Fruit fly (Drosophila melanogaster) whole organism, embryonic: Measurements from ENCODE around the gene Gclc.

Experiments
- Antp ChIP-seq: fragments of 200-800 bp; sonication (Bioruptor generic); optimal IDR thresholded peaks from 3 replicates; lab custom pipeline; 2016; ENCODE audit warnings: missing biosample characterization, missing genetic modification characterization
- CG10147 ChIP-seq: fragments of 200-800 bp; sonication (Bioruptor generic); optimal IDR thresholded peaks from 2 replicates; lab custom pipeline; 2019; ENCODE audit warnings: missing biosample characterization, mild to moderate bottlenecking, missing genetic modification characterization, moderate library complexity
- CG10209 ChIP-seq: fragments of 200-800 bp; sonication (Bioruptor generic); optimal IDR thresholded peaks from 3 replicates; lab custom pipeline; 2017; ENCODE audit warnings: missing biosample characterization, mild to moderate bottlenecking, missing genetic modification characterization, missing genetic modification reagents
- CG10565 ChIP-seq: fragments of 200-800 bp; sonication (Bioruptor generic); optimal IDR thresholded peaks from 3 replicates; lab custom pipeline; 2016; ENCODE audit warnings: missing biosample characterization, mild to moderate bottlenecking, missing genetic modification characterization
- CG10654 ChIP-seq: fragments of 200-800 bp; sonication (Bioruptor generic); optimal IDR thresholded peaks from 2 replicates; lab custom pipeline; 2016; ENCODE audit warnings: missing biosample characterization, missing genetic modification characterization
- CG10959 ChIP-seq: fragments of 200-800 bp; sonication (Bioruptor generic); IDR thresholded peaks from 2 replicates; pipeline ENCODE4 v1.3.6; 2022; ENCODE audit warnings: missing biosample characterization, missing genetic modification characterization
- CG11504 ChIP-seq: fragments of 200-800 bp; sonication (Bioruptor generic); optimal IDR thresholded peaks from 3 replicates; lab custom pipeline; 2019; ENCODE audit warnings: missing biosample characterization, mild to moderate bottlenecking, missing genetic modification characterization, moderate library complexity
- CG14860 ChIP-seq: fragments of 200-800 bp; sonication (Bioruptor generic); IDR thresholded peaks from 3 replicates; pipeline ENCODE4 v1.3.6; 2022; ENCODE audit warnings: missing biosample characterization, missing genetic modification characterization; ENCODE audit not compliant: partially characterized antibody
- CG1832 ChIP-seq: fragments of 200-800 bp; sonication (Bioruptor generic); optimal IDR thresholded peaks from 2 replicates; lab custom pipeline; 2017; ENCODE audit warnings: missing biosample characterization, mild to moderate bottlenecking, missing genetic modification characterization, inconsistent platforms
- CG32532 ChIP-seq: fragments of 200-800 bp; sonication (Bioruptor generic); IDR thresholded peaks from 2 replicates; pipeline ENCODE4 v1.3.6; 2022; ENCODE audit warnings: missing biosample characterization, missing genetic modification characterization
- CG34376 ChIP-seq: fragments of 200-800 bp; sonication (Bioruptor generic); optimal IDR thresholded peaks from 2 replicates; lab custom pipeline; 2018; ENCODE audit warnings: missing biosample characterization, mild to moderate bottlenecking, missing genetic modification characterization
- CG3847 ChIP-seq: fragments of 200-800 bp; sonication (Bioruptor generic); IDR thresholded peaks from 2 replicates; pipeline ENCODE4 v1.3.6; 2022; ENCODE audit warnings: missing biosample characterization, missing genetic modification characterization
- CG42726 ChIP-seq: fragments of 200-800 bp; sonication (Bioruptor generic); IDR thresholded peaks from 2 replicates; pipeline ENCODE4 v1.3.6; 2022; ENCODE audit warnings: missing biosample characterization, missing genetic modification characterization; ENCODE audit not compliant: partially characterized antibody
- CG7271 ChIP-seq: fragments of 200-800 bp; sonication (Bioruptor generic); optimal IDR thresholded peaks from 2 replicates; lab custom pipeline; 2018; ENCODE audit warnings: missing biosample characterization, mild to moderate bottlenecking, missing genetic modification characterization, moderate library complexity
- CG7786 ChIP-seq: fragments of 200-800 bp; sonication (Bioruptor generic); optimal IDR thresholded peaks from 2 replicates; lab custom pipeline; 2016; ENCODE audit warnings: missing biosample characterization, missing genetic modification characterization
- CG7987 ChIP-seq: fragments of 200-800 bp; sonication (Bioruptor generic); optimal IDR thresholded peaks from 2 replicates; lab custom pipeline; 2018; ENCODE audit warnings: missing biosample characterization, mild to moderate bottlenecking, missing genetic modification characterization, moderate library complexity
- CG9727 ChIP-seq: fragments of 200-800 bp; sonication (Bioruptor generic); optimal IDR thresholded peaks from 3 replicates; lab custom pipeline; 2017; ENCODE audit warnings: missing biosample characterization, mild to moderate bottlenecking, missing genetic modification characterization
- CTCF ChIP-seq: fragments of 200-800 bp; sonication (Bioruptor generic); optimal IDR thresholded peaks from 2 replicates; lab custom pipeline; 2017; ENCODE audit warnings: missing biosample characterization, mild to moderate bottlenecking, missing genetic modification characterization, moderate library complexity
- CoRest ChIP-seq: fragments of 200-800 bp; sonication (Bioruptor generic); optimal IDR thresholded peaks from 3 replicates; lab custom pipeline; 2018; ENCODE audit warnings: missing biosample characterization, mild to moderate bottlenecking, missing genetic modification characterization, moderate library complexity
- Deaf1 ChIP-seq: fragments of 200-800 bp; optimal IDR thresholded peaks from 3 replicates; lab custom pipeline; 2019; ENCODE audit warnings: missing biosample characterization, mild to moderate bottlenecking, missing genetic modification characterization, moderate library complexity
- HHEX ChIP-seq: fragments of 200-800 bp; sonication (Bioruptor generic); optimal IDR thresholded peaks from 3 replicates; lab custom pipeline; 2017; ENCODE audit warnings: missing biosample characterization, mild to moderate bottlenecking, missing genetic modification characterization, missing genetic modification reagents
- Hmr ChIP-seq: fragments of 200-800 bp; sonication (Bioruptor generic); optimal IDR thresholded peaks from 3 replicates; lab custom pipeline; 2017; ENCODE audit warnings: mild to moderate bottlenecking, missing biosample characterization, missing genetic modification reagents, missing genetic modification characterization
- Hsf ChIP-seq: fragments of 200-800 bp; sonication (Bioruptor generic); optimal IDR thresholded peaks from 3 replicates; lab custom pipeline; 2016; ENCODE audit warnings: missing biosample characterization, missing genetic modification characterization
- Mes4 ChIP-seq: fragments of 200-800 bp; sonication (Bioruptor generic); optimal IDR thresholded peaks from 2 replicates; lab custom pipeline; 2016; ENCODE audit warnings: missing biosample characterization, missing genetic modification characterization
- Nf-YA ChIP-seq: fragments of 200-800 bp; sonication (Bioruptor generic); IDR thresholded peaks from 2 replicates; pipeline ENCODE4 v1.3.6; 2022; ENCODE audit warnings: missing biosample characterization, missing genetic modification characterization
- NfI ChIP-seq: fragments of 200-800 bp; sonication (Bioruptor generic); optimal IDR thresholded peaks from 3 replicates; lab custom pipeline; 2018; ENCODE audit warnings: missing biosample characterization, mild to moderate bottlenecking, missing genetic modification characterization, moderate library complexity
- Six4 ChIP-seq: fragments of 200-800 bp; sonication (Bioruptor generic); optimal IDR thresholded peaks from 2 replicates; lab custom pipeline; 2016; ENCODE audit warnings: missing biosample characterization, missing genetic modification characterization
- Xbp1 ChIP-seq: fragments of 200-800 bp; sonication (Bioruptor generic); optimal IDR thresholded peaks from 3 replicates; lab custom pipeline; 2016; ENCODE audit warnings: missing biosample characterization, mild to moderate bottlenecking, missing genetic modification characterization
- al ChIP-seq: fragments of 200-800 bp; sonication (Bioruptor generic); IDR thresholded peaks from 2 replicates; pipeline ENCODE4 v1.3.6; 2022; ENCODE audit warnings: missing biosample characterization, missing genetic modification characterization
- cato ChIP-seq: fragments of 200-800 bp; sonication (Bioruptor generic); optimal IDR thresholded peaks from 2 replicates; lab custom pipeline; 2016; ENCODE audit warnings: missing biosample characterization, missing genetic modification characterization, borderline replicate concordance
- cwo ChIP-seq: fragments of 200-800 bp; sonication (Bioruptor generic); optimal IDR thresholded peaks from 3 replicates; lab custom pipeline; 2017; ENCODE audit warnings: missing biosample characterization, missing genetic modification characterization, mild to moderate bottlenecking, moderate library complexity, missing genetic modification reagents
- dysf ChIP-seq: fragments of 200-800 bp; sonication (Bioruptor generic); IDR thresholded peaks from 3 replicates; pipeline ENCODE4 v1.3.6; 2022; ENCODE audit warnings: missing biosample characterization, missing genetic modification characterization
- ems ChIP-seq: fragments of 200-800 bp; sonication (Bioruptor generic); optimal IDR thresholded peaks from 3 replicates; lab custom pipeline; 2016; ENCODE audit warnings: missing biosample characterization, missing genetic modification characterization
- exex ChIP-seq: fragments of 200-800 bp; sonication (Bioruptor generic); optimal IDR thresholded peaks from 4 replicates; lab custom pipeline; 2018; ENCODE audit warnings: missing biosample characterization, mild to moderate bottlenecking, missing genetic modification characterization, moderate library complexity
- eyg ChIP-seq: fragments of 200-800 bp; sonication (Bioruptor generic); optimal IDR thresholded peaks from 3 replicates; lab custom pipeline; 2016; ENCODE audit warnings: missing biosample characterization, missing genetic modification characterization
- ftz-f1 ChIP-seq: fragments of 200-800 bp; sonication (Bioruptor generic); optimal IDR thresholded peaks from 2 replicates; lab custom pipeline; 2016; ENCODE audit warnings: missing biosample characterization, missing genetic modification characterization
- fu2 ChIP-seq: fragments of 200-800 bp; sonication (Bioruptor generic); optimal IDR thresholded peaks from 2 replicates; lab custom pipeline; 2016; ENCODE audit warnings: missing biosample characterization, missing genetic modification characterization
- gro ChIP-seq: fragments of 200-800 bp; sonication (Bioruptor generic); optimal IDR thresholded peaks from 2 replicates; lab custom pipeline; 2016; ENCODE audit warnings: missing biosample characterization, missing genetic modification characterization
- gsb ChIP-seq: fragments of 200-800 bp; sonication (Bioruptor generic); IDR thresholded peaks from 2 replicates; pipeline ENCODE4 v1.3.6; 2022; ENCODE audit warnings: missing biosample characterization, missing genetic modification characterization
- ind ChIP-seq: fragments of 200-800 bp; sonication (Bioruptor generic); optimal IDR thresholded peaks from 3 replicates; lab custom pipeline; 2016; ENCODE audit warnings: missing biosample characterization, missing genetic modification characterization
- kay ChIP-seq: fragments of 200-800 bp; sonication (Bioruptor generic); optimal IDR thresholded peaks from 2 replicates; lab custom pipeline; 2016; ENCODE audit warnings: missing biosample characterization, missing genetic modification characterization
- ken ChIP-seq: fragments of 200-800 bp; sonication (Bioruptor generic); IDR thresholded peaks from 3 replicates; pipeline ENCODE4 v1.3.6; 2022; ENCODE audit warnings: missing biosample characterization, missing genetic modification characterization
- kni ChIP-seq: fragments of 200-800 bp; sonication (Bioruptor generic); optimal IDR thresholded peaks from 3 replicates; lab custom pipeline; 2017; ENCODE audit warnings: mild to moderate bottlenecking, missing biosample characterization, missing genetic modification reagents, missing genetic modification characterization
- lab ChIP-seq: fragments of 200-800 bp; sonication (Bioruptor generic); optimal IDR thresholded peaks from 3 replicates; lab custom pipeline; 2017; ENCODE audit warnings: missing biosample characterization, missing genetic modification characterization, mild to moderate bottlenecking, moderate library complexity, missing genetic modification reagents
- pan ChIP-seq, 4 experiments: fragments of >200 bp in 3 of 4; fragments of 200-800 bp in 1 of 4; sonication (Bioruptor generic) in 1 of 4; optimal IDR thresholded peaks in 3 of 4; IDR thresholded peaks in 1 of 4; 2 replicates each; pipeline versions ENCODE4 v1.3.6 to Lab custom; 2017 to 2022; ENCODE audit warnings: missing biosample characterization in 2 of 4, missing genetic modification characterization in 2 of 4, mixed read lengths in 1 of 4
- psq ChIP-seq: fragments of 200-800 bp; sonication (Bioruptor generic); optimal IDR thresholded peaks from 2 replicates; lab custom pipeline; 2017; ENCODE audit warnings: missing biosample characterization, missing genetic modification characterization
- salm ChIP-seq: fragments of 200-800 bp; sonication (Bioruptor generic); optimal IDR thresholded peaks from 2 replicates; lab custom pipeline; 2018; ENCODE audit warnings: missing biosample characterization, mild to moderate bottlenecking, missing genetic modification characterization
- slou ChIP-seq: fragments of 200-800 bp; sonication (Bioruptor generic); optimal IDR thresholded peaks from 3 replicates; lab custom pipeline; 2016; ENCODE audit warnings: missing biosample characterization, missing genetic modification characterization
- so ChIP-seq: fragments of 200-800 bp; sonication (Bioruptor generic); IDR thresholded peaks from 3 replicates; pipeline ENCODE4 v1.3.6; 2022; ENCODE audit warnings: missing biosample characterization, missing genetic modification characterization
- unpg ChIP-seq: fragments of 200-800 bp; sonication (Bioruptor generic); optimal IDR thresholded peaks from 3 replicates; lab custom pipeline; 2018; ENCODE audit warnings: missing biosample characterization, mild to moderate bottlenecking, missing genetic modification characterization, moderate library complexity
- wek ChIP-seq: fragments of 200-800 bp; sonication (Bioruptor generic); optimal IDR thresholded peaks from 3 replicates; lab custom pipeline; 2018; ENCODE audit warnings: missing biosample characterization, mild to moderate bottlenecking, missing genetic modification characterization, moderate library complexity

Gclc gene

DNA sequence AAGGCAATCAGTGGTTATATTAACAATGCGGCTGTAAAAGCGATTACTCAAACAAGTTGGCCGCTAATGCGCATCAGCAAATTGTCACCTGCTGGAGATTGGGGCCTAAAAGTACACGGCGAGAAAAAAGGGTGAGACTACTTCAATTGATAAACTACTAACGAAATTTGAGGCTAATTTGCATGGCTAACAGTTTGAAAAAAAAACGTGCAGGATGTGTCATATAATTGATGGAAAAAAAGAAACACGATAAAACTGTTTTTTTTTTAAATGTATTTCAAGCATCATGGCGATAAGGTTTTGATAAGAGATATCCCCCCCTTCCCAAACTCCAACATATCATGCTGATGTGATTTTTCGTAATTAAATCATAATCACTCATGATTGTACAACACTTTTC, 3.2 kb downstream of the Gclc start (continued):
- TF ChIP-seq CoRest (peak; percentile 28), CG9727 (GFP tag; lab: Kevin White, UChicago) (peak; percentile 17), slou (peak; percentile 8), CG32532 (GFP tag; lab: Robert Waterston, UW) (peak; percentile 64; the same call in 1 of the 2 replicates), kni (GFP tag; lab: Kevin White, UChicago) (no peak), psq (GFP tag; lab: Kevin White, UChicago) (no peak), CG10147 (no peak), CG10959 (no peak), Deaf1 (tag; lab: Kevin White, UChicago) (no peak), CG7271 (tag; lab: Kevin White, UChicago) (no peak), kay (GFP tag; lab: Kevin White, UChicago) (no peak), CG7987 (GFP tag; lab: Kevin White, UChicago) (no peak), CG10654 (GFP tag; lab: Kevin White, UChicago) (no peak), Antp (GFP tag; lab: Kevin White, UChicago) (peak; percentile 5), so (no peak), ken (GFP tag; lab: Robert Waterston, UW) (no peak), eyg (GFP tag; lab: Kevin White, UChicago) (no peak), CG11504 (tag; lab: Kevin White, UChicago) (peak; percentile 46), ind (GFP tag; lab: Kevin White, UChicago) (no peak), CG14860 (GFP tag; lab: Robert Waterston, UW) (no peak), Mes4 (no peak), pan (optimal IDR thresholded peaks at IDR 0.05; lab: Kevin White, UChicago) (no peak), pan (GFP tag; optimal IDR thresholded peaks at IDR 0.05 in 1 of 2, IDR thresholded peaks at IDR 0.05 in 1 of 2) (peak in 1 of 2 experiments; percentile 50), salm (no peak), cwo (GFP tag; lab: Kevin White, UChicago) (peak; percentile 51), CG10209 (GFP tag; lab: Kevin White, UChicago) (peak; percentile 35), gro (GFP tag; lab: Kevin White, UChicago) (peak; percentile 31), Nf-YA (GFP tag; lab: Robert Waterston, UW) (no peak), CG1832 (no peak), wek (no peak), NfI (peak; percentile 39), gsb (GFP tag; lab: Robert Waterston, UW) (0 out of 2 replicates have a peak, but pooled peaks have one; percentile 39), Hsf (peak; percentile 1), Hmr (GFP tag; lab: Kevin White, UChicago) (peak; percentile 69), dysf (GFP tag; lab: Robert Waterston, UW) (peak; percentile 65; the same call in 2 of the 3 replicates), fu2 (peak; percentile 2), CG10565 (GFP tag; lab: Kevin White, UChicago) (no peak), al (peak; percentile 47), CG3847 (GFP tag; lab: Robert Waterston, UW) (peak; percentile 45; the same call in 1 of the 2 replicates), HHEX (GFP tag; lab: Kevin White, UChicago) (peak; percentile 44), exex (tag; lab: Kevin White, UChicago) (no peak), CG7786 (peak; percentile 4), ems (GFP tag; lab: Kevin White, UChicago) (no peak), unpg (GFP tag; lab: Kevin White, UChicago) (peak; percentile 30), CG42726 (GFP tag; lab: Robert Waterston, UW) (no peak), Six4 (GFP tag; lab: Kevin White, UChicago) (no peak), Xbp1 (peak; percentile 34), ftz-f1 (no peak), cato (GFP tag; lab: Kevin White, UChicago) (no peak), CG34376 (GFP tag; lab: Kevin White, UChicago) (peak; percentile 19), lab (GFP tag; lab: Kevin White, UChicago) (peak; percentile 69), CTCF (no peak)
